Fruit fly (Drosophila melanogaster) whole organism, adult: Measurements from ENCODE around the gene CG11249.

Source experiments
- CG11617 ChIP-seq: fragments of 200-800 bp; sonication (Bioruptor generic); optimal IDR thresholded peaks from 2 replicates; lab custom pipeline; 2017; ENCODE audit warnings: mild to moderate bottlenecking, missing biosample characterization, missing genetic modification reagents, missing genetic modification characterization
- CG12768 ChIP-seq: fragments of 200-800 bp; sonication (Bioruptor generic); optimal IDR thresholded peaks from 2 replicates; lab custom pipeline; 2017; ENCODE audit warnings: missing biosample characterization, missing genetic modification characterization, mild to moderate bottlenecking, moderate library complexity, missing genetic modification reagents
- CG1620 ChIP-seq: fragments of 200-800 bp; sonication (Bioruptor generic); optimal IDR thresholded peaks from 2 replicates; lab custom pipeline; 2016; ENCODE audit warnings: missing biosample characterization, missing genetic modification characterization
- CG33017 ChIP-seq: fragments of 200-800 bp; sonication (Bioruptor generic); optimal IDR thresholded peaks from 2 replicates; lab custom pipeline; 2018; ENCODE audit warnings: missing biosample characterization, mild to moderate bottlenecking, missing genetic modification characterization, moderate library complexity
- CG5204 ChIP-seq: fragments of 200-800 bp; sonication (Bioruptor generic); optimal IDR thresholded peaks from 2 replicates; lab custom pipeline; 2016; ENCODE audit warnings: missing biosample characterization, missing genetic modification characterization
- CG7045 ChIP-seq: fragments of 200-800 bp; sonication (Bioruptor generic); optimal IDR thresholded peaks from 2 replicates; lab custom pipeline; 2017; ENCODE audit warnings: missing biosample characterization, mild to moderate bottlenecking, missing genetic modification characterization
- CG7101 ChIP-seq: fragments of 200-800 bp; sonication (Bioruptor generic); optimal IDR thresholded peaks from 2 replicates; lab custom pipeline; 2018; ENCODE audit warnings: missing biosample characterization, mild to moderate bottlenecking, missing genetic modification characterization, moderate library complexity
- Clk ChIP-seq: fragments of 200-800 bp; sonication (Bioruptor generic); optimal IDR thresholded peaks from 2 replicates; lab custom pipeline; 2017; ENCODE audit warnings: missing biosample characterization, missing genetic modification characterization
- Hr96 ChIP-seq: fragments of 200-800 bp; sonication (Bioruptor generic); optimal IDR thresholded peaks from 2 replicates; lab custom pipeline; 2016; ENCODE audit warnings: missing biosample characterization, missing genetic modification characterization
- Mnt ChIP-seq: fragments of 200-800 bp; sonication (Bioruptor generic); optimal IDR thresholded peaks from 2 replicates; lab custom pipeline; 2016; ENCODE audit warnings: missing biosample characterization, mild to moderate bottlenecking, missing genetic modification characterization
- bab1 ChIP-seq: fragments of 200-800 bp; sonication (Bioruptor generic); optimal IDR thresholded peaks from 3 replicates; lab custom pipeline; 2019; ENCODE audit warnings: missing biosample characterization, mild to moderate bottlenecking, missing genetic modification characterization, moderate library complexity
- cic ChIP-seq: fragments of 200-800 bp; sonication (Bioruptor generic); optimal IDR thresholded peaks from 2 replicates; lab custom pipeline; 2017; ENCODE audit warnings: missing biosample characterization, mild to moderate bottlenecking, missing genetic modification characterization, moderate library complexity
- cnc ChIP-seq, 2 experiments: fragments of >200 bp; optimal IDR thresholded peaks; 2 replicates each; lab custom pipeline; 2017
- kay ChIP-seq: fragments of 200-800 bp; sonication (Bioruptor generic); peaks from one replicate; lab custom pipeline; 2016; ENCODE audit warnings: missing biosample characterization, missing genetic modification characterization, borderline replicate concordance
- ovo ChIP-seq: fragments of 200-800 bp; sonication (Bioruptor generic); optimal IDR thresholded peaks from 2 replicates; lab custom pipeline; 2016; ENCODE audit warnings: missing biosample characterization, missing genetic modification characterization
- pad ChIP-seq: fragments of 200-800 bp; sonication (Bioruptor generic); optimal IDR thresholded peaks from 3 replicates; lab custom pipeline; 2017; ENCODE audit warnings: missing biosample characterization, missing genetic modification characterization, mild to moderate bottlenecking, moderate library complexity, missing genetic modification reagents
- tj ChIP-seq: fragments of 200-800 bp; sonication (Bioruptor generic); optimal IDR thresholded peaks from 3 replicates; lab custom pipeline; 2017; ENCODE audit warnings: missing biosample characterization, mild to moderate bottlenecking, missing genetic modification characterization, moderate library complexity
- toe ChIP-seq: fragments of 200-800 bp; sonication (Bioruptor generic); optimal IDR thresholded peaks from 2 replicates; lab custom pipeline; 2016; ENCODE audit warnings: missing biosample characterization, missing genetic modification characterization

CG11249 gene

dm6 chr3L:21709785-21710591, 38.0 kb downstream of the CG11249 start:
- TF ChIP-seq bab1 (GFP tag; lab: Kevin White, UChicago) (no peak), CG33017 (tag; lab: Kevin White, UChicago) (no peak), cnc (optimal IDR thresholded peaks at IDR 0.05; lab: Kevin White, UChicago) (no peak), Mnt (GFP tag; lab: Kevin White, UChicago) (no peak), cic (GFP tag; lab: Kevin White, UChicago) (no peak), ovo (no peak), CG7045 (GFP tag; lab: Kevin White, UChicago) (no peak), kay (GFP tag; lab: Kevin White, UChicago) (no peak), CG11617 (GFP tag; lab: Kevin White, UChicago) (no peak), tj (GFP tag; lab: Kevin White, UChicago) (no peak), pad (GFP tag; lab: Kevin White, UChicago) (no peak), CG12768 (no peak), CG1620 (GFP tag; lab: Kevin White, UChicago) (no peak), Clk (GFP tag; lab: Kevin White, UChicago) (no peak), Hr96 (GFP tag; lab: Kevin White, UChicago) (no peak)

DNA sequence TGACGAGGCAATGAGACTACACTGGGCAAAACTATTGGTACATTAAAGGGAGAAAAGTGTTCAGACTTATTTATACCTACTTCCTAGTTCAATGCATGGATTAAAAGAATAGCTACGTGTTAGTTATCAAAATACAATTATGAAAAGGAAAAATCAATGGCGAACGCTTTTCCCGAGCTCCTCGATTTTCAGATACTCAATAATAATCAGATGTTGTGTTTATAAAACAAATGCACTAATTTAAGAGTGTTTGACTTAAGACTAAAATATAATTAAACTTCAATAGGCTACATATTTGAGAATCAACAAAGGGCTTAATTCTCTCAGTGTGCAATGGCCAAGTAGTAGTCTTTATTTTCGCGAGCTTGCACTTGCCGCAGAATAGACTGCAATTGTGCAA, 44.0 kb downstream of the CG11249 start:
- TF ChIP-seq cic (GFP tag; lab: Kevin White, UChicago), result no peak

dm6 chr3L:21718233-21718632, 46.3 kb downstream of the CG11249 start:
- no peak for TF ChIP-seq CG7101
- TF ChIP-seq CG5204, result no peak
- no peak for TF ChIP-seq CG1620 (GFP tag; lab: Kevin White, UChicago)
- no peak for TF ChIP-seq bab1 (GFP tag; lab: Kevin White, UChicago)
- no peak for TF ChIP-seq Clk (GFP tag; lab: Kevin White, UChicago)
- TF ChIP-seq CG33017 (tag; lab: Kevin White, UChicago), result no peak
- no peak for TF ChIP-seq CG7045 (GFP tag; lab: Kevin White, UChicago)
- no peak for TF ChIP-seq kay (GFP tag; lab: Kevin White, UChicago)

DNA sequence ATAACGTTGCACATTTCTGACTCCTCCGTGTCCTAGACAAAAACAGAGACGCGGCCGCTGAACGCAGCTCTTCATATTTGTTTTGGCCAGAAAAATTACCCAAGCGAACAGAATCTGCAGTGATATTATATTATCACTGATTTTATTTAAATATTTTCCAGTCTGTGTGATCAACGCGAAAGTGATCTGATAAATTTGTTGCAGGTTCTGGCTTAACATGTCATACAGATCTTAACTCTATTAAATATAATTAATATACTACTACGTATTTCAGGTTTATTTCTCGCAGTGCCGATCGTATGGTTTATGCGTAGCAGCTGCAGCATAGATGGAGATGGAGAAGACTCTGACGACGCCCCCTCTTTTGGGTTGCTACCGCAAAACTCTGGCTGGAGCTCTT, 48.9 kb downstream of the CG11249 start:
- no peak for TF ChIP-seq toe (GFP tag; lab: Kevin White, UChicago)
